Fruit fly (Drosophila melanogaster): ENCODE data around the gene CG17801.

Gene CG17801

dm6 chr3R:17795561-17796170 lies 11.2 kb downstream of the CG17801 start:
- TF ChIP-seq sage (GFP tag; optimal IDR thresholded peaks at IDR 0.05) (no peak), dl (GFP tag; optimal IDR thresholded peaks at IDR 0.05; ENCODE audit: insufficient read depth in 1 of 2, partially characterized antibody in 2 of 2) (no peak), usp (GFP tag; optimal IDR thresholded peaks at IDR 0.05) (no peak), Hr83 (GFP tag; optimal IDR thresholded peaks at IDR 0.05; ENCODE audit: poor library complexity, severe bottlenecking) (no peak), rgr (GFP tag; optimal IDR thresholded peaks at IDR 0.05) (no peak), brk (GFP tag; optimal IDR thresholded peaks at IDR 0.05) (no peak), Vsx2 (GFP tag; optimal IDR thresholded peaks at IDR 0.05; ENCODE audit: partially characterized antibody) (no peak), h (GFP tag; optimal IDR thresholded peaks at IDR 0.05) (no peak), jim (GFP tag; optimal IDR thresholded peaks at IDR 0.05) (no peak), dsf (GFP tag; optimal IDR thresholded peaks at IDR 0.05; ENCODE audit: borderline replicate concordance) (no peak), GATAd (GFP tag; optimal IDR thresholded peaks at IDR 0.05) (no peak), Rel (GFP tag; optimal IDR thresholded peaks at IDR 0.05) (no peak), Rel (tag; optimal IDR thresholded peaks at IDR 0.05) (no peak), Dif (GFP tag; optimal IDR thresholded peaks at IDR 0.05; ENCODE audit: partially characterized antibody) (no peak), woc (GFP tag; optimal IDR thresholded peaks at IDR 0.05) (no peak), Sp1 (GFP tag; optimal IDR thresholded peaks at IDR 0.05) (no peak), sv (GFP tag; optimal IDR thresholded peaks at IDR 0.05) (no peak)

dm6 chr3R:17795075-17795420 lies 11.8 kb downstream of the CG17801 start, which contains the start of gene pasi1:
Gene pasi1, plus strand, starts transcription at chr3R:17795075.
- no peak for TF ChIP-seq tai (GFP tag; optimal IDR thresholded peaks at IDR 0.05)

- TF ChIP-seq Jra (GFP tag; optimal IDR thresholded peaks at IDR 0.05) (no peak), usp (GFP tag; optimal IDR thresholded peaks at IDR 0.05) (no peak), dmrt93B (GFP tag; optimal IDR thresholded peaks at IDR 0.05) (peak; percentile 16), Mio (GFP tag; optimal IDR thresholded peaks at IDR 0.05) (no peak), brk (GFP tag; optimal IDR thresholded peaks at IDR 0.05) (no peak), woc (GFP tag; optimal IDR thresholded peaks at IDR 0.05) (peak; percentile 32), Dif (GFP tag; optimal IDR thresholded peaks at IDR 0.05; ENCODE audit: partially characterized antibody) (peak; percentile 61), lola (GFP tag; optimal IDR thresholded peaks at IDR 0.05) (no peak), Rel (GFP tag; optimal IDR thresholded peaks at IDR 0.05) (no peak), Rel (tag; optimal IDR thresholded peaks at IDR 0.05) (peak; percentile 65), Vsx2 (GFP tag; optimal IDR thresholded peaks at IDR 0.05; ENCODE audit: partially characterized antibody) (no peak), sage (GFP tag; optimal IDR thresholded peaks at IDR 0.05) (peak; percentile 42), GATAd (GFP tag; optimal IDR thresholded peaks at IDR 0.05) (no peak), h (GFP tag; optimal IDR thresholded peaks at IDR 0.05) (peak; percentile 59), Hr78 (GFP tag; optimal IDR thresholded peaks at IDR 0.05) (no peak), pan (optimal IDR thresholded peaks at IDR 0.05) (no peak), Hnf4 (GFP tag; optimal IDR thresholded peaks at IDR 0.05) (peak; percentile 17), dsf (GFP tag; optimal IDR thresholded peaks at IDR 0.05; ENCODE audit: borderline replicate concordance) (no peak), HLH106 (tag; optimal IDR thresholded peaks at IDR 0.05) (peak; percentile 72), fru (GFP tag; optimal IDR thresholded peaks at IDR 0.05) (peak; percentile 34), tai (GFP tag; optimal IDR thresholded peaks at IDR 0.05) (no peak), CG9705 (GFP tag; optimal IDR thresholded peaks at IDR 0.05) (peak; percentile 55), jim (GFP tag; optimal IDR thresholded peaks at IDR 0.05) (no peak), CG32264 (GFP tag; optimal IDR thresholded peaks at IDR 0.05) (no peak), N (GFP tag; optimal IDR thresholded peaks at IDR 0.05) (no peak), Dfd (GFP tag; optimal IDR thresholded peaks at IDR 0.05) (no peak), foxo (GFP tag; optimal IDR thresholded peaks at IDR 0.05) (peak in 1 of 2 experiments; percentile 76), Abd-B (GFP tag; optimal IDR thresholded peaks at IDR 0.05) (no peak), rgr (GFP tag; optimal IDR thresholded peaks at IDR 0.05) (peak; percentile 65), psq (GFP tag; optimal IDR thresholded peaks at IDR 0.05) (peak; percentile 52), Hr83 (GFP tag; optimal IDR thresholded peaks at IDR 0.05; ENCODE audit: poor library complexity, severe bottlenecking) (peak; percentile 75), OdsH (GFP tag; optimal IDR thresholded peaks at IDR 0.05) (no peak), CrebA (GFP tag; optimal IDR thresholded peaks at IDR 0.05; ENCODE audit: borderline replicate concordance) (no peak), dl (GFP tag; optimal IDR thresholded peaks at IDR 0.05; ENCODE audit: insufficient read depth in 1 of 2, partially characterized antibody in 2 of 2) (no peak), sv (GFP tag; optimal IDR thresholded peaks at IDR 0.05) (peak; percentile 1), br (GFP tag; optimal IDR thresholded peaks at IDR 0.05) (peak; percentile 44), Myc (optimal IDR thresholded peaks at IDR 0.05) (no peak), ey (GFP tag; optimal IDR thresholded peaks at IDR 0.05) (peak; percentile 34), Sp1 (GFP tag; optimal IDR thresholded peaks at IDR 0.05) (peak; percentile 70)
These were observed 12.4 kb downstream of the CG17801 start, which contains the start of gene CG43102 for dm6 chr3R:17794335-17795074. Gene CG43102, minus strand, starts transcription at chr3R:17794490.
